Fruit fly (Drosophila melanogaster) whole organism, prepupa: Measurements from ENCODE around the gene Ude.

ENCODE experiments used
- Blimp-1 ChIP-seq: fragments of 200-800 bp; sonication (Bioruptor generic); optimal IDR thresholded peaks from 3 replicates; lab custom pipeline; 2017; ENCODE audit warnings: missing biosample characterization, missing genetic modification characterization, mild to moderate bottlenecking, moderate library complexity, missing genetic modification reagents
- CG11294 ChIP-seq: fragments of 200-800 bp; sonication (Bioruptor generic); IDR thresholded peaks from 2 replicates; pipeline ENCODE4 v1.3.6; 2022; ENCODE audit warnings: missing biosample characterization, missing genetic modification characterization
- CG16779 ChIP-seq: fragments of 200-800 bp; sonication (Bioruptor generic); optimal IDR thresholded peaks from 3 replicates; lab custom pipeline; 2017; ENCODE audit warnings: missing biosample characterization, mild to moderate bottlenecking, missing genetic modification characterization
- CG6792 ChIP-seq: fragments of 200-800 bp; sonication (Bioruptor generic); optimal IDR thresholded peaks from 3 replicates; lab custom pipeline; 2016; ENCODE audit warnings: missing biosample characterization, missing genetic modification characterization
- Gug ChIP-seq: fragments of 200-800 bp; sonication (Bioruptor generic); IDR thresholded peaks from 2 replicates; pipeline ENCODE4 v1.3.6; 2022; ENCODE audit warnings: missing biosample characterization, missing genetic modification characterization
- Hr39 ChIP-seq: fragments of 200-800 bp; sonication (Bioruptor generic); optimal IDR thresholded peaks from 2 replicates; lab custom pipeline; 2016; ENCODE audit warnings: missing biosample characterization, missing genetic modification characterization
- Lpt ChIP-seq: fragments of 200-800 bp; sonication (Bioruptor generic); optimal IDR thresholded peaks from 3 replicates; lab custom pipeline; 2016; ENCODE audit warnings: missing biosample characterization, missing genetic modification characterization
- lz ChIP-seq: fragments of 200-800 bp; sonication (Bioruptor generic); optimal IDR thresholded peaks from 3 replicates; lab custom pipeline; 2016; ENCODE audit warnings: missing biosample characterization, missing genetic modification characterization
- salr ChIP-seq, 2 experiments: fragments of 200-800 bp; sonication (Bioruptor generic); optimal IDR thresholded peaks; 3 replicates each; lab custom pipeline; 2016 to 2018; ENCODE audit warnings: missing biosample characterization in 2 of 2, missing genetic modification characterization in 2 of 2, mild to moderate bottlenecking in 1 of 2
- ss ChIP-seq, 2 experiments: fragments of 200-800 bp; sonication (Bioruptor generic); optimal IDR thresholded peaks; 2 replicates in 1 of 2; 3 replicates in 1 of 2; lab custom pipeline; 2017 to 2018; ENCODE audit warnings: mild to moderate bottlenecking in 2 of 2, missing biosample characterization in 2 of 2, missing genetic modification characterization in 2 of 2, moderate library complexity in 1 of 2
- vri ChIP-seq: fragments of 200-800 bp; sonication (Bioruptor generic); optimal IDR thresholded peaks from 3 replicates; lab custom pipeline; 2016; ENCODE audit warnings: missing biosample characterization, mild to moderate bottlenecking, missing genetic modification characterization

DNA sequence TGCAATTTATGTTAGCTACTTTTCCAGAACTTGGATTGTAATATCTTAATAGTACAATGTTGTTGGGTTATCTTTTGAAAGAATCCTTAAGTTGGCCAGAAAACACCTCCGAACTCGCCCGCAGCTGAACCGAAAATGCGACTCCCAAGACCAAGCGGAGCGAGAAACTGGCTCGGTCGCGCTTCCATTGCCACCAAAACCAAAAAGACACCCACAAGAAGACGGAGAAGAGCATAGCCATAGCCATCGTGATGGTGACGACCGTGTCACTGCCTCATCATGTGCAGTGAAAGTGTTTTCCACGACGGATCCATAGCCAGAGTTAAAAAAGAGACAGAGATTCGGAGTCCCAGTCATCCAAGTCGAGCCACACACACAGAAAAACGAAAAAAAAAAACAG is 9.4 kb downstream of the Ude start, which contains the start of gene CG13634:
- TF ChIP-seq Hr39 (GFP tag; lab: Kevin White, UChicago) = no peak
- TF ChIP-seq salr (GFP tag; optimal IDR thresholded peaks at IDR 0.05; lab: Kevin White, UChicago) = no peak
- TF ChIP-seq ss (GFP tag; optimal IDR thresholded peaks at IDR 0.05; lab: Kevin White, UChicago) = no peak
- TF ChIP-seq Lpt (GFP tag; lab: Kevin White, UChicago) = no peak
- TF ChIP-seq vri (GFP tag; lab: Kevin White, UChicago) = no peak
- TF ChIP-seq CG16779 (tag; lab: Kevin White, UChicago) = no peak
- no peak for TF ChIP-seq CG11294 (GFP tag; lab: Robert Waterston, UW)
- no peak for TF ChIP-seq Gug (GFP tag; lab: Robert Waterston, UW)
- no peak for TF ChIP-seq CG6792
- no peak for TF ChIP-seq lz
- no peak for TF ChIP-seq Blimp-1 (GFP tag; lab: Kevin White, UChicago)
